Worm (Caenorhabditis elegans): ENCODE data around the gene sqt-2.
A peak's percentile ranks its signal among the peaks of the same experiment; 100 is the strongest.

sqt-2 gene

DNA sequence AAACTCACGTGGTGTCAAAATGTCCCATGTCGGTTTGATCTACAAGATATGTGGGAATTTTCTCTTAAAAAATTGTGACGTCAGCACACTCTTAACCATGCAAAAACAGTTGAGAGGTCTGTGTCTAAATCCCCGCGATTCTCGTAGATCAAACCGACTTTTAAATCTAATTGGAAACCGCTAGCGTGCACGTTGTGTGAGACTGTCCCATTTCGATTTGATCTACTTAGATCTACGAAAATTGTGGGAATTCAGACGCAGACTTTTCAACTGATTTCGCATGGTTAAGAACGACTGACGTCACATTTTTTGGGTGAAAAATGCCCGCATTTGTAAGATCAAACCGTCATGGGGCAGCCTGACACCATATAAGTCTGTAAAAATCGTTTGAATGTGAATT is 34.7 kb downstream of the sqt-2 start:
- TF ChIP-seq attf-6 (GFP tag; IDR thresholded peaks at IDR 0.05), result no peak
- no peak for TF ChIP-seq snpc-1.3 (tag; optimal IDR thresholded peaks at IDR 0.05; ENCODE audit: insufficient read depth)
- no peak for TF ChIP-seq nfya-2 (GFP tag; IDR thresholded peaks at IDR 0.05)
- TF ChIP-seq C06A6.2 (GFP tag; conservative IDR thresholded peaks at IDR 0.05), result no peak
- no peak for TF ChIP-seq nfyb-1 (GFP tag; IDR thresholded peaks at IDR 0.05)
- TF ChIP-seq rcor-1 (GFP tag; IDR thresholded peaks at IDR 0.05), result no peak
- TF ChIP-seq ceh-27 (GFP tag; optimal IDR thresholded peaks at IDR 0.05), result no peak
- TF ChIP-seq efl-1 (GFP tag; optimal IDR thresholded peaks at IDR 0.05), result peak; percentile 10
- no peak for TF ChIP-seq F37B4.10 (GFP tag; IDR thresholded peaks at IDR 0.05)
- TF ChIP-seq egrh-3 (GFP tag; IDR thresholded peaks at IDR 0.05), result no peak
- no peak for TF ChIP-seq let-607 (tag; optimal IDR thresholded peaks at IDR 0.05)
- TF ChIP-seq tbp1 (GFP tag; optimal IDR thresholded peaks at IDR 0.05), result no peak
- no peak for TF ChIP-seq sptf-2 (GFP tag; optimal IDR thresholded peaks at IDR 0.05)
- no peak for TF ChIP-seq ztf-3 (GFP tag; optimal IDR thresholded peaks at IDR 0.05)
- TF ChIP-seq ztf-18 (tag; optimal IDR thresholded peaks at IDR 0.05), result no peak
- TF ChIP-seq lsl-1 (GFP tag; optimal IDR thresholded peaks at IDR 0.05), result no peak
- TF ChIP-seq F52B5.7 (tag; optimal IDR thresholded peaks at IDR 0.05), result no peak
- no peak for TF ChIP-seq tbx-9 (tag; optimal IDR thresholded peaks at IDR 0.05; ENCODE audit: borderline replicate concordance)
- peak; percentile 66 for TF ChIP-seq madf-6 (GFP tag; IDR thresholded peaks at IDR 0.05)
- TF ChIP-seq snpc-1.1 (tag; optimal IDR thresholded peaks at IDR 0.05; ENCODE audit: insufficient read depth), result no peak
- peak; percentile 17 for TF ChIP-seq xnd-1 (tag; optimal IDR thresholded peaks at IDR 0.05)
- no peak for TF ChIP-seq unc-62 (GFP tag; optimal IDR thresholded peaks at IDR 0.05)
- no peak for TF ChIP-seq ets-4 (GFP tag; optimal IDR thresholded peaks at IDR 0.05)
- TF ChIP-seq attf-3 (GFP tag; conservative IDR thresholded peaks at IDR 0.05), result no peak
- no peak for TF ChIP-seq pha-4 (tag; optimal IDR thresholded peaks at IDR 0.05)
- no peak for TF ChIP-seq F10E7.11 (tag; optimal IDR thresholded peaks at IDR 0.05)
- no peak for TF ChIP-seq Y53G8AR.9 (GFP tag; conservative IDR thresholded peaks at IDR 0.05)
- no peak for TF ChIP-seq T26A5.8 (tag; optimal IDR thresholded peaks at IDR 0.05)
- no peak for TF ChIP-seq chd-7 (tag; optimal IDR thresholded peaks at IDR 0.05)
- TF ChIP-seq ekl-4 (GFP tag; IDR thresholded peaks at IDR 0.05), result 0 out of 2 replicates have a peak, but pooled peaks have one; percentile 45
- TF ChIP-seq ceh-91 (GFP tag; IDR thresholded peaks at IDR 0.05), result no peak
- TF ChIP-seq F33H1.4 (GFP tag; IDR thresholded peaks at IDR 0.05), result no peak
- TF ChIP-seq Y95B8A.8 (GFP tag; IDR thresholded peaks at IDR 0.05), result no peak
- no peak for TF ChIP-seq dpff-1 (tag; optimal IDR thresholded peaks at IDR 0.05)
- peak; percentile 55; the same call in 1 of the 2 replicates for TF ChIP-seq pbrm-1 (GFP tag; IDR thresholded peaks at IDR 0.05)
- TF ChIP-seq ceh-100 (GFP tag; IDR thresholded peaks at IDR 0.05), result no peak
- no peak for TF ChIP-seq ztf-6 (GFP tag; IDR thresholded peaks at IDR 0.05)
- no peak for TF ChIP-seq ztf-28 (GFP tag; IDR thresholded peaks at IDR 0.05)
- peak; percentile 59; the same call in 1 of the 2 replicates for TF ChIP-seq B0336.3 (GFP tag; IDR thresholded peaks at IDR 0.05)
- TF ChIP-seq nhr-120 (GFP tag; IDR thresholded peaks at IDR 0.05), result no peak
- TF ChIP-seq rpc-1 (optimal IDR thresholded peaks at IDR 0.05), result no peak
- TF ChIP-seq rpc-1 (tag; optimal IDR thresholded peaks at IDR 0.05), result no peak
- TF ChIP-seq F57C9.4 (tag; optimal IDR thresholded peaks at IDR 0.05), result no peak
- no peak for TF ChIP-seq fkh-3 (tag; optimal IDR thresholded peaks at IDR 0.05)
- peak; percentile 16 for TF ChIP-seq dpl-1 (GFP tag; optimal IDR thresholded peaks at IDR 0.05)
- TF ChIP-seq hlh-12 (tag; optimal IDR thresholded peaks at IDR 0.05), result no peak
- no peak for TF ChIP-seq sdz-38 (tag; optimal IDR thresholded peaks at IDR 0.05)
- no peak for TF ChIP-seq attf-5 (GFP tag; optimal IDR thresholded peaks at IDR 0.05)
- no peak for TF ChIP-seq mxl-1 (tag; optimal IDR thresholded peaks at IDR 0.05)

Data from whole organism, young adult.